Worm (Caenorhabditis elegans): ENCODE measurements around the gene cank-26.
A peak's percentile ranks its signal among the peaks of the same experiment; 100 is the strongest.

Gene cank-26

DNA sequence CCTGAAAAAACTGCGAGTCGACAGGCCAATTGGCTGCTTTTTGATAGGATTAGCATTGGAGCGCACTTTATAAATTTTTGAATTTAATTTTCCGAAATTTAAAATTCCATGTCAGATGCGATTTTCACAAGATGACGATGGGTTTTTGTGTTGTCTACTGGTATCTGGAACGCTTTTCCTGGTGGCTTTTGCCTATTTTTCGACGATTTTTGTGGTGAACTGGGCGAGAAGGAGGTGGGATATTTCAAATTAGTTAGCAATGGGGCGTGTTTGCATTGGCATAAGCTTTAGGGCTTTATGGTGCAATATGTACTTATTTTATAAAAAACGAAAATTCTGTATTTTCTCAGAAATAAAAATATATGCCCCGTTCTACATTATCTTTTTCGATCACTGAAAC is 2.7 kb downstream of the cank-26 start, which contains the start of gene K10G6.9:
Gene K10G6.9 (plus strand): TSS at position 110 of the 400 bp plus-strand sequence.
- TF ChIP-seq sptf-2 (GFP tag; optimal IDR thresholded peaks at IDR 0.05) = no peak
- TF ChIP-seq mcd-1 (GFP tag; IDR thresholded peaks at IDR 0.05) = no peak
- 0 out of 2 replicates have a peak, but pooled peaks have one; percentile 70 for TF ChIP-seq Y79H2A.3 (GFP tag; conservative IDR thresholded peaks at IDR 0.05)
- no peak for TF ChIP-seq nfya-1 (tag; optimal IDR thresholded peaks at IDR 0.05; ENCODE audit: borderline replicate concordance, insufficient read depth)
- TF ChIP-seq bed-1 (GFP tag; IDR thresholded peaks at IDR 0.05) = no peak
- no peak for TF ChIP-seq zim-3 (tag; optimal IDR thresholded peaks at IDR 0.05)

DNA sequence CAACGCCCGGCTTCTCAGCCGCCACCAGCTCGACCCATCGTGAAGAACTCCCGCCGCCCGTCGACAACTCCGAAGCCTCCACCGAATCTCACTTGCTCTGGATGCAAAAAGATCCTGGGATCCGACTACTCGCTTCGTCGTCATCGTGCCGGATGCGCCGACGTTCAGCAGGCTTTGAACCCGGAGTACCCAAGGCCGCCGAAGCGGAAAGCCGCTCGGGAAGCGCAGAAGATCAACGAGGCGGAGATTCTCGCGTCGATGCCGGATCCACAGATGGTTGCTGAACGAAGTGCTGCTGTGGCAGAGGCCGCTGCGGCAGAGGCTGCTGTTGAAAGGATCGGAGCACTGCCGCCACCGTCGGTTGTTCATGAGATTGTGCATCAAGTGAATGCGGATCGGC is 6.1 kb downstream of the cank-26 start:
- 0 out of 2 replicates have a peak, but pooled peaks have one; percentile 5 for TF ChIP-seq sea-2 (GFP tag; IDR thresholded peaks at IDR 0.05)
- TF ChIP-seq pbrm-1 (GFP tag; IDR thresholded peaks at IDR 0.05) = no peak
- TF ChIP-seq cebp-1 (GFP tag; IDR thresholded peaks at IDR 0.05) = no peak
- peak; percentile 7 for TF ChIP-seq cebp-1 (tag; optimal IDR thresholded peaks at IDR 0.05)
- peak; percentile 87 for TF ChIP-seq egrh-3 (GFP tag; IDR thresholded peaks at IDR 0.05)
- no peak for TF ChIP-seq F49E8.2 (tag; optimal IDR thresholded peaks at IDR 0.05; ENCODE audit: insufficient read depth)
- TF ChIP-seq ztf-28 (GFP tag; IDR thresholded peaks at IDR 0.05) = no peak
- TF ChIP-seq ztf-25 (GFP tag; IDR thresholded peaks at IDR 0.05) = 0 out of 2 replicates have a peak, but pooled peaks have one; percentile 4
- peak; percentile 79; the same call in 1 of the 2 replicates for TF ChIP-seq zfh-2 (GFP tag; conservative IDR thresholded peaks at IDR 0.05)
- no peak for TF ChIP-seq egl-18 (GFP tag; IDR thresholded peaks at IDR 0.05)
- TF ChIP-seq zim-3 (tag; optimal IDR thresholded peaks at IDR 0.05) = no peak
- TF ChIP-seq tbp1 (GFP tag; optimal IDR thresholded peaks at IDR 0.05) = no peak

DNA sequence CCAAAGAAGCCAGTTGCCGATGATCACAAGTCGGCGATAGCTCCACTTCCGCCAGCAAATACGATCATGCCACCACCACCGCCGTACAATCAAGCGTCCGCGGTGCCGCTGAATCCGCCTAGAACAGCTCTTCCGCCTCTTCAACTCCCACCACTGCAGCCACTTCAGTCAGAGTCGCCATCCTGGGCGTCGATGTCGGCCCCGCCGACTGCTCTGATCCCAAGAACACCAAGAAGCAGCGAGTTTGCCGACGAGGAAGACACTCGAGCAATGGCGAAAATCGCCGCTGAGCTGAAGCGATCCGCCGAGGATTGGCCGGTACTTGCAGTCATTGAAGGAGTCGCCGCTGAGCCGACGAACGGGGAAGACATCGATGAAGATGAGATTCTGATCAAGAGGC is 6.8 kb downstream of the cank-26 start:
- TF ChIP-seq ceh-100 (GFP tag; IDR thresholded peaks at IDR 0.05) (no peak), hsf-1 (GFP tag; IDR thresholded peaks at IDR 0.05) (no peak), let-526 (GFP tag; IDR thresholded peaks at IDR 0.05) (no peak), gei-17 (GFP tag; optimal IDR thresholded peaks at IDR 0.05) (no peak), Y53F4B.3 (GFP tag; IDR thresholded peaks at IDR 0.05) (no peak), chd-7 (tag; optimal IDR thresholded peaks at IDR 0.05) (no peak), lag-1 (GFP tag; IDR thresholded peaks at IDR 0.05) (0 out of 2 replicates have a peak, but pooled peaks have one; percentile 55), zfh-2 (GFP tag; conservative IDR thresholded peaks at IDR 0.05) (peak; percentile 28; the same call in 1 of the 2 replicates), egrh-3 (GFP tag; IDR thresholded peaks at IDR 0.05) (peak; percentile 49; the same call in 1 of the 2 replicates)

DNA sequence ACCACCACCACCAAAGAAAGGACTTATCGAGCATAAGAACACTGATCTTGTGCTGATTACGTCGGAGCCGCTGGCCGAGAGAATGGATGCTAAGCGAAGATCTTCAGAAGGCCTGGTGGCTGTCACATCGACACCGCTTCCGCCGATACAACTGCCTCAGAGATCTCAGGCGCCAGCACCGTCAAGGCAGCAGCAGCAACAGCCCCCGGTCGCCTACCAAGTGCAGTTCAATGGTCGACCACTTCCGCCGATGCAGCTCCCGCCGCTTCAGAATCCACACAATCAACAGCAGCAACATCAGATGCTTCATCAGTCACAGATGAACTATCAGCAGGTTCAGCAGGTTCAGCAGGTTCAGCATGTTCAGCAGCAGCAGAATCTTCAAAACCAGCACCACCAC is 7.8 kb downstream of the cank-26 start:
- TF ChIP-seq F39B2.1 (GFP tag; IDR thresholded peaks at IDR 0.05) (no peak), egrh-3 (GFP tag; IDR thresholded peaks at IDR 0.05) (peak; percentile 57; the same call in 1 of the 2 replicates)

DNA sequence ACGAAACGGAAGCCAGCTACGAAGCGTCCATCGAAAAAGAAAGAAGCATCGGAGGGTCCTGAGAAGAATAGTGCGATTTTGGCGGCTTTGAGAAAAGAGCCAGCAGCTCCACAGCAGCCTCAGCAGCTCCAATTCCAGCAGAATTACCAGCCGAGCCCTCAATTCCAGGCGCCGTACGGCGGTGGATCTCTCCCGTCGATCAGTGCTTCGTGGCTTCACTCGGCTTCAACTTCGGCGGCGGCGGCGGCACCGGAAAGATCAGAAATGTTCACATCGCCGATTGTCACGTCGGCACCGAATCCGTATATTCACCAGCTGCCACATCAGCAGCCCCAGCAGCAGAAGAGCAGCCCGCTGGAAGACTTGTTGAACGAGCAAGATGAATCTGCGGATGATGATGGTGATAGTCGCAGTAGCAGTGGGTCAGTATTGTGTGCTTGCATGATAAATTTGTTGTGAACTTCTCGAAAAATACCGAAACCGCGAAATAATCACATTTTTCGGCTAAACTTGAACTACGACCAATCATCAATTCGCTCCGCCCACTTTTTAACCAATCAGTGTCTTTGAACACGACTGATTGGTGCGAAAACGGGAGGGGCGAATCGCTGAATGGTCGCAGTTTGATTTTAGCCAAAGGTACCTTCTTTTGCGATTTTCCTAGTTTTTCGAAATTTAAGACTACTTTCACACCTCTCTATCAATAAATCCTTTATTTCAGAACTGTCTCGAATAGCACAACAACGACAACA is 9.0 kb downstream of the cank-26 start:
- TF ChIP-seq zfh-2 (GFP tag; conservative IDR thresholded peaks at IDR 0.05) (peak; percentile 89), egrh-3 (GFP tag; IDR thresholded peaks at IDR 0.05) (peak; percentile 77; the same call in 1 of the 2 replicates), B0336.3 (GFP tag; IDR thresholded peaks at IDR 0.05) (no peak)

DNA sequence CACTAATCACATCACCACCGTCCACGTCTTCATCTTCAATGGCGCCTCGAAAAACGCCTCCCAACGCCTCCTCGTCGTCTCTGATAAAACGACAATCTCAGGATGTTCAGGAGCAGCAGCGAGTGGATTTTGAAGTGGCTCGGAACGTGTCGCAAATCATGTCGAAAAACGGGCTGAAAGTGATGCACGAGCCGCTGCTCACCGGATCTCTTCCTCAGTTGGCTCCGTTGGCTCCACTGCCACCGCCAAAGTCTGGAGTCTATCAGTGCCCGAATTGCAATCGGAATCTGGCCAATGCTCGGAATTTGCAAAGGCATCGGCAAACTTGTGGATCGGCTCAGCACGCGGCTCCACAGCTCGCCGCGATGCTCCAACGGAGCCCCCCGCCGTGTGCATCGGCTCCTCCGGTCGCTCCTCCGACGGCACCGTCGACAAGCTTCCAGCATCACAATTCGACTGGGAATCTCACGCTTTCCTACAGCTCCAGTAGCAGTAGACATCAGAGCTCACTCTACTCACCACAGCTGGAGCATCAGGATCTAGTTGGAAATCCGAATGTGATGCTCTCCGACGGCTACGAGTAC is 10.5 kb downstream of the cank-26 start:
- TF ChIP-seq sea-2 (GFP tag; IDR thresholded peaks at IDR 0.05) (peak; percentile 11; the same call in 1 of the 2 replicates), attf-6 (GFP tag; IDR thresholded peaks at IDR 0.05) (no peak), attf-5 (GFP tag; optimal IDR thresholded peaks at IDR 0.05) (no peak), nfyb-1 (GFP tag; IDR thresholded peaks at IDR 0.05) (0 out of 2 replicates have a peak, but pooled peaks have one; percentile 23), lin-26 (GFP tag; IDR thresholded peaks at IDR 0.05) (0 out of 2 replicates have a peak, but pooled peaks have one; percentile 32), rcor-1 (GFP tag; IDR thresholded peaks at IDR 0.05) (no peak), mcd-1 (GFP tag; IDR thresholded peaks at IDR 0.05) (0 out of 2 replicates have a peak, but pooled peaks have one; percentile 33), ceh-100 (GFP tag; IDR thresholded peaks at IDR 0.05) (no peak), F52B5.7 (tag; optimal IDR thresholded peaks at IDR 0.05) (peak; percentile 38), C06A6.2 (GFP tag; conservative IDR thresholded peaks at IDR 0.05) (no peak), egrh-3 (GFP tag; IDR thresholded peaks at IDR 0.05) (peak; percentile 85), zfh-2 (GFP tag; conservative IDR thresholded peaks at IDR 0.05) (peak; percentile 87), sptf-2 (GFP tag; optimal IDR thresholded peaks at IDR 0.05) (peak; percentile 25), snpc-1.1 (tag; optimal IDR thresholded peaks at IDR 0.05; ENCODE audit: insufficient read depth) (no peak)

Data from whole organism, young adult.